Worm (Caenorhabditis elegans): ENCODE results near the gene sro-1.

Gene sro-1

ce11 chrII:7420157-7420556 lies 45.3 kb downstream of the sro-1 start:
- TF ChIP-seq nhr-28 (tag; optimal IDR thresholded peaks at IDR 0.05) (no peak), elt-2 (tag; optimal IDR thresholded peaks at IDR 0.05) (peak; percentile 73)

ce11 chrII:7419563-7419962 lies 45.9 kb downstream of the sro-1 start:
- TF ChIP-seq lin-39 (tag; optimal IDR thresholded peaks at IDR 0.05), result peak; percentile 27
- no peak for TF ChIP-seq skn-1 (tag; optimal IDR thresholded peaks at IDR 0.05)

ce11 chrII:7413764-7414163 lies 51.7 kb downstream of the sro-1 start:
- TF ChIP-seq ZK546.5 (tag; optimal IDR thresholded peaks at IDR 0.05), result no peak
- no peak for TF ChIP-seq egl-27 (tag; optimal IDR thresholded peaks at IDR 0.05)
- no peak for TF ChIP-seq unc-39 (tag; optimal IDR thresholded peaks at IDR 0.05)
- no peak for TF ChIP-seq jun-1 (tag; optimal IDR thresholded peaks at IDR 0.05)
- TF ChIP-seq nhr-12 (tag; optimal IDR thresholded peaks at IDR 0.05), result no peak
- no peak for TF ChIP-seq lin-39 (tag; optimal IDR thresholded peaks at IDR 0.05)
- no peak for TF ChIP-seq sea-2 (GFP tag; optimal IDR thresholded peaks at IDR 0.05)
- TF ChIP-seq nhr-77 (tag; optimal IDR thresholded peaks at IDR 0.05), result no peak
- no peak for TF ChIP-seq ama-1 (optimal IDR thresholded peaks at IDR 0.05)
- no peak for TF ChIP-seq skn-1 (tag; optimal IDR thresholded peaks at IDR 0.05)
- TF ChIP-seq pqm-1 (tag; optimal IDR thresholded peaks at IDR 0.05), result no peak

DNA sequence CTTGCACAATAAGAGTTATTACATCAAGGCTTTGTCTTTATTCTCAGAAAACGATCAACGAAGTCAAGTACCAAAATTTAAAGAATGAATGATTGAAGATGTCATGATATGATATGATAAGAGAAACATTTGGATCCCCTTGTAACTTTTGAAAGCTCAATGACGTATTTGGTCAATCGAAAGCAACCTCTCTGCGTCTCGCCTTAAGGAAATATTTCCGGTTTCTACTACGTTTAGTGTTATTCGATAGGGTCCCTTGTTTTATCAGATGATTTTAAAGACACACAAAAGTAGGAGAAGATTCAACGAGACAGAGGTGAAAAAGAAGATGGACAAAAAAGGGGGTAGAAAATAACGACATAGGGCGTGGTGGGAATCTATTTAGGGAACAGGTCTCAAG lies 52.1 kb downstream of the sro-1 start:
- TF ChIP-seq ZK546.5 (tag; optimal IDR thresholded peaks at IDR 0.05) (no peak), mml-1 (tag; optimal IDR thresholded peaks at IDR 0.05) (no peak), egl-27 (tag; optimal IDR thresholded peaks at IDR 0.05) (no peak), mdl-1 (tag; optimal IDR thresholded peaks at IDR 0.05) (no peak), eor-1 (tag; optimal IDR thresholded peaks at IDR 0.05) (no peak), nhr-25 (tag; optimal IDR thresholded peaks at IDR 0.05) (peak; percentile 43), ceh-9 (tag; optimal IDR thresholded peaks at IDR 0.05) (no peak), nhr-237 (tag; optimal IDR thresholded peaks at IDR 0.05) (no peak), ztf-11 (tag; optimal IDR thresholded peaks at IDR 0.05) (no peak), aly-2 (tag; optimal IDR thresholded peaks at IDR 0.05) (no peak), nhr-67 (tag; optimal IDR thresholded peaks at IDR 0.05) (no peak), nfya-1 (tag; optimal IDR thresholded peaks at IDR 0.05; ENCODE audit: insufficient read depth) (no peak), nhr-43 (tag; optimal IDR thresholded peaks at IDR 0.05; ENCODE audit: poor library complexity, severe bottlenecking) (peak; percentile 44), nhr-11 (tag; optimal IDR thresholded peaks at IDR 0.05) (no peak), lsy-12 (tag; optimal IDR thresholded peaks at IDR 0.05) (no peak), tbx-2 (tag; optimal IDR thresholded peaks at IDR 0.05) (no peak), elt-1 (tag; optimal IDR thresholded peaks at IDR 0.05) (no peak), nhr-23 (tag; optimal IDR thresholded peaks at IDR 0.05) (peak; percentile 31), elt-3 (tag; optimal IDR thresholded peaks at IDR 0.05) (peak in 2 of 3 experiments; percentile 57 to 83), daf-12 (tag; optimal IDR thresholded peaks at IDR 0.05) (no peak), unc-39 (tag; optimal IDR thresholded peaks at IDR 0.05) (no peak), hmg-11 (tag; optimal IDR thresholded peaks at IDR 0.05) (no peak), sea-2 (GFP tag; optimal IDR thresholded peaks at IDR 0.05) (no peak), ama-1 (optimal IDR thresholded peaks at IDR 0.05) (no peak), lin-15B (tag; optimal IDR thresholded peaks at IDR 0.05) (no peak)

ce11 chrII:7411930-7412329 lies 53.5 kb downstream of the sro-1 start, which contains the start of gene K02A2.5:
Gene K02A2.5 (minus strand): TSS chrII:7412030.
- no peak for TF ChIP-seq nhr-76 (tag; optimal IDR thresholded peaks at IDR 0.05)
- no peak for TF ChIP-seq lsy-12 (tag; optimal IDR thresholded peaks at IDR 0.05)
- no peak for TF ChIP-seq eor-1 (tag; optimal IDR thresholded peaks at IDR 0.05)
- TF ChIP-seq nhr-28 (tag; optimal IDR thresholded peaks at IDR 0.05), result no peak
- no peak for TF ChIP-seq ceh-82 (tag; optimal IDR thresholded peaks at IDR 0.05)
- no peak for TF ChIP-seq egl-5 (tag; optimal IDR thresholded peaks at IDR 0.05)
- TF ChIP-seq unc-62 (GFP tag; optimal IDR thresholded peaks at IDR 0.05), result no peak
- no peak for TF ChIP-seq aly-2 (tag; optimal IDR thresholded peaks at IDR 0.05)
- TF ChIP-seq R02D3.7 (tag; optimal IDR thresholded peaks at IDR 0.05), result no peak
- no peak for TF ChIP-seq elt-1 (tag; optimal IDR thresholded peaks at IDR 0.05)
